Fruit fly (Drosophila melanogaster): ENCODE data around the gene CG16782.

The CG16782 gene

DNA sequence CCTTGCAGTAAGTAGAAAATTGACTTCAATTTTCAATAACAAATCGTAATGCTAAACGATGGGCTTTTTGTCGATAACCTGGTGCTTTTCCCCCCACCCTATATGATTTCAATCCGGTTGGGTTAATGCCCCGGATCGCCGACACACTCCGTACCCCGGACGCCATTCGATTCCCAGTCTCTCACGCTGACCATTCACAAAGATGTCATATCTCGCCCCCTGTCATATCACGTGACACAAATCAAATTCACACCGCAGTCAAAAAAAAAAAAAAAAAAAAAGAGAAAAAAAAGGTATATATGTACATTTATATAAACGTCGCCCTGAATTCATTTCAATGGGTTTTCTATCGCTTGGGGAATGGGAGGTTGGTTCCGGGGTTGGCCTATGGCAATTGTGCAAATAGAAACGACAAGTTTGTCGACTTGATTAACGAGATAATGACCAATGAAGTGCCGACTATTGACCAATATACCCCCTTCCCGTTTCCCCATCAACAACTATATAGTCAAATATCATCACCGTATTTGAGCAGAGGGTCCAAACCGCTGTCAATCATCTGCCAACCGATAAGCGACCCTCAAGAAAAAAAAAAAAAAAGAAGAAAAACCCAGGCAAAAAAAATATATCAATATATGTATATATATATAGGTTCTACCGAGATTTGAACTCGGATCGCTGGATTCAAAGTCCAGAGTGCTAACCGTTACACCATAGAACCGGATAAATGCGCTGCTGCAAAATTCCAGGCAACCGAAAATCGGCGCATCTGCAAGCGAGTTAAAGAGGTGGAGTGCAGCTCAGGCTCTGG, 33.0 kb downstream of the CG16782 start (continued):
- no peak for TF ChIP-seq CG7963 (GFP tag; IDR thresholded peaks at IDR 0.05; ENCODE audit: partially characterized antibody)
- no peak for TF ChIP-seq lbe (GFP tag; optimal IDR thresholded peaks at IDR 0.05)
- TF ChIP-seq rib (GFP tag; IDR thresholded peaks at IDR 0.05), result no peak
- TF ChIP-seq Scr (GFP tag; IDR thresholded peaks at IDR 0.05; ENCODE audit: partially characterized antibody), result peak; percentile 40; the same call in 1 of the 2 replicates
- TF ChIP-seq CG34224 (GFP tag; IDR thresholded peaks at IDR 0.05; ENCODE audit: partially characterized antibody), result no peak
- no peak for TF ChIP-seq CG11085 (GFP tag; IDR thresholded peaks at IDR 0.05)
- peak; percentile 23 for TF ChIP-seq CG17359 (tag; optimal IDR thresholded peaks at IDR 0.05)
- TF ChIP-seq oc (tag; optimal IDR thresholded peaks at IDR 0.05), result peak; percentile 12
- TF ChIP-seq CG18011 (GFP tag; optimal IDR thresholded peaks at IDR 0.05), result no peak
- TF ChIP-seq kni (GFP tag; optimal IDR thresholded peaks at IDR 0.05), result peak; percentile 7
- TF ChIP-seq CG16813 (GFP tag; IDR thresholded peaks at IDR 0.05; ENCODE audit: partially characterized antibody), result peak; percentile 56; the same call in 2 of the 3 replicates
- TF ChIP-seq sens (GFP tag), result peak; percentile 6
- TF ChIP-seq CG8765 (GFP tag; IDR thresholded peaks at IDR 0.05), result no peak
- TF ChIP-seq CG16815 (GFP tag; optimal IDR thresholded peaks at IDR 0.05), result no peak
- no peak for TF ChIP-seq CG30431 (GFP tag; optimal IDR thresholded peaks at IDR 0.05)
- 0 out of 4 replicates have a peak, but pooled peaks have one; percentile 60 for TF ChIP-seq chinmo (GFP tag; IDR thresholded peaks at IDR 0.05; ENCODE audit: partially characterized antibody)
- TF ChIP-seq CG1529 (GFP tag; optimal IDR thresholded peaks at IDR 0.05), result no peak
- no peak for TF ChIP-seq bcd (GFP tag; optimal IDR thresholded peaks at IDR 0.05)
- no peak for TF ChIP-seq gro (GFP tag; optimal IDR thresholded peaks at IDR 0.05)
- no peak for TF ChIP-seq Kr (GFP tag; optimal IDR thresholded peaks at IDR 0.05)
- TF ChIP-seq CG6175 (GFP tag; IDR thresholded peaks at IDR 0.05), result no peak
- TF ChIP-seq ems (GFP tag; optimal IDR thresholded peaks at IDR 0.05), result no peak
- TF ChIP-seq CHES-1-like (GFP tag; optimal IDR thresholded peaks at IDR 0.05), result no peak
- TF ChIP-seq emc (GFP tag; optimal IDR thresholded peaks at IDR 0.05), result no peak
- no peak for TF ChIP-seq CG6689 (GFP tag; IDR thresholded peaks at IDR 0.05)
- no peak for TF ChIP-seq Deaf1 (tag; optimal IDR thresholded peaks at IDR 0.05)
- no peak for TF ChIP-seq CG31365 (tag; optimal IDR thresholded peaks at IDR 0.05)
- TF ChIP-seq CG2116 (GFP tag; optimal IDR thresholded peaks at IDR 0.05), result no peak
- no peak for TF ChIP-seq corto (GFP tag; optimal IDR thresholded peaks at IDR 0.05)
- TF ChIP-seq CG10462 (GFP tag; optimal IDR thresholded peaks at IDR 0.05), result no peak
- TF ChIP-seq H2.0 (GFP tag; IDR thresholded peaks at IDR 0.05), result no peak
- TF ChIP-seq CG10321 (GFP tag; IDR thresholded peaks at IDR 0.05), result no peak
- TF ChIP-seq crol (GFP tag; IDR thresholded peaks at IDR 0.05), result peak; percentile 57
- peak; percentile 28; the same call in 1 of the 3 replicates for TF ChIP-seq CG6791 (GFP tag; IDR thresholded peaks at IDR 0.05; ENCODE audit: partially characterized antibody)
- no peak for TF ChIP-seq CG12659 (GFP tag; optimal IDR thresholded peaks at IDR 0.05)
- TF ChIP-seq BEAF-32 (GFP tag; optimal IDR thresholded peaks at IDR 0.05), result no peak
- TF ChIP-seq CG10565 (GFP tag; optimal IDR thresholded peaks at IDR 0.05), result no peak
- no peak for TF ChIP-seq CG11093 (GFP tag; IDR thresholded peaks at IDR 0.05)
- TF ChIP-seq dm (GFP tag; optimal IDR thresholded peaks at IDR 0.05), result no peak
- no peak for TF ChIP-seq bsh (GFP tag; optimal IDR thresholded peaks at IDR 0.05)
- TF ChIP-seq Vsx1 (GFP tag; optimal IDR thresholded peaks at IDR 0.05), result no peak
- TF ChIP-seq Bdp1 (GFP tag; optimal IDR thresholded peaks at IDR 0.05), result no peak
- no peak for TF ChIP-seq jumu (GFP tag; optimal IDR thresholded peaks at IDR 0.05)
- no peak for TF ChIP-seq run (tag; optimal IDR thresholded peaks at IDR 0.05)
